Fruit fly (Drosophila melanogaster): ENCODE results near the gene CG32024.

- TF ChIP-seq CG8478 (optimal IDR thresholded peaks at IDR 0.05): no peak
- no peak for TF ChIP-seq CTCF (optimal IDR thresholded peaks at IDR 0.05)
Measured at dm6 chr3L:8781993-8782392, 25.4 kb upstream of the CG32024 start.
